Worm (Caenorhabditis elegans): Measurements from ENCODE around the gene aptf-1.

aptf-1 gene

DNA sequence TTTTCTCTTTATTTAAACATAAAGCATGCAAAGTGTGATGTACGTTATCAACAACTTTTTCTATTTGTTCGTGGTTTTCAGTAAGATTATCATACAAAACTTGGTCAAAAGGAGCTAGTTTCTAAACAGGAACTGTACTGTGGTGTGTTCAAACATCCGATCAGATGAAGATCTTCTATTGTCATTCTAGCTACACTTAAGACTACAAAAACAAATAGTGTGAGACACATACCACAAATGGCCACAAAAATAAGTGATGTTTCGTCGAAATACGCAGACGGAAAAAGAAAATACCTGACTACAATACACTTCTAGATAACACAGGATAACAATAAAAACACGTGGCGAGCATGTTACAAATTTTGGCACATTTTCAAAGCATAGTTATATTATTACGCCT, 6.1 kb upstream of the aptf-1 start (continued):
- no peak for TF ChIP-seq unc-39 (tag; optimal IDR thresholded peaks at IDR 0.05)
- TF ChIP-seq F44E2.7 (GFP tag; IDR thresholded peaks at IDR 0.05) = no peak
- TF ChIP-seq egl-27 (tag; optimal IDR thresholded peaks at IDR 0.05) = no peak
- no peak for TF ChIP-seq mdt-29 (GFP tag; IDR thresholded peaks at IDR 0.05)
- no peak for TF ChIP-seq aha-1 (tag)
- TF ChIP-seq ctbp-1 (GFP tag; IDR thresholded peaks at IDR 0.05) = no peak
- no peak for TF ChIP-seq ceh-44 (GFP tag; IDR thresholded peaks at IDR 0.05)
- no peak for TF ChIP-seq F49E8.2 (tag; optimal IDR thresholded peaks at IDR 0.05; ENCODE audit: borderline replicate concordance)
- no peak for TF ChIP-seq dmd-9 (GFP tag; IDR thresholded peaks at IDR 0.05)
- no peak for TF ChIP-seq mxl-2 (GFP tag; conservative IDR thresholded peaks at IDR 0.05)
- no peak for TF ChIP-seq lsy-2 (tag; optimal IDR thresholded peaks at IDR 0.05)
- TF ChIP-seq arid-1 (GFP tag; conservative IDR thresholded peaks at IDR 0.05) = no peak
- TF ChIP-seq F37D6.2 (tag; optimal IDR thresholded peaks at IDR 0.05) = no peak
- no peak for TF ChIP-seq Y48G9A.11 (GFP tag; IDR thresholded peaks at IDR 0.05)
- TF ChIP-seq mxl-3 (GFP tag; optimal IDR thresholded peaks at IDR 0.05) = peak; percentile 69
- no peak for TF ChIP-seq jun-1 (tag; optimal IDR thresholded peaks at IDR 0.05)
- no peak for TF ChIP-seq lin-38 (GFP tag; IDR thresholded peaks at IDR 0.05)
- no peak for TF ChIP-seq ZK546.5 (tag; optimal IDR thresholded peaks at IDR 0.05)
- TF ChIP-seq pha-4 (GFP tag; IDR thresholded peaks at IDR 0.05) = no peak
- TF ChIP-seq pha-4 (tag; optimal IDR thresholded peaks at IDR 0.05) = no peak
- no peak for TF ChIP-seq attf-4 (tag; optimal IDR thresholded peaks at IDR 0.05)
- TF ChIP-seq ceh-20 (GFP tag; IDR thresholded peaks at IDR 0.05) = no peak
- no peak for TF ChIP-seq lin-15B (tag; optimal IDR thresholded peaks at IDR 0.05)
- TF ChIP-seq snpc-1.2 (GFP tag; IDR thresholded peaks at IDR 0.05) = no peak
- no peak for TF ChIP-seq php-3 (GFP tag; IDR thresholded peaks at IDR 0.05)
- no peak for TF ChIP-seq ceh-62 (tag; optimal IDR thresholded peaks at IDR 0.05)
- no peak for TF ChIP-seq nhr-42 (GFP tag; IDR thresholded peaks at IDR 0.05)
- TF ChIP-seq dpl-1 (GFP tag; optimal IDR thresholded peaks at IDR 0.05) = no peak
- TF ChIP-seq dmd-8 (GFP tag; IDR thresholded peaks at IDR 0.05) = no peak
- TF ChIP-seq lim-7 (GFP tag; IDR thresholded peaks at IDR 0.05) = no peak
- peak in 1 of 2 experiments; percentile 25 for TF ChIP-seq mdl-1 (tag; optimal IDR thresholded peaks at IDR 0.05)
- TF ChIP-seq saeg-2 (GFP tag; IDR thresholded peaks at IDR 0.05) = no peak
- TF ChIP-seq mep-1 (tag; optimal IDR thresholded peaks at IDR 0.05) = no peak
- TF ChIP-seq daf-19 (GFP tag; conservative IDR thresholded peaks at IDR 0.05) = no peak
- no peak for TF ChIP-seq zip-11 (GFP tag; IDR thresholded peaks at IDR 0.05)
- no peak for TF ChIP-seq daf-8 (GFP tag; IDR thresholded peaks at IDR 0.05)
- no peak for TF ChIP-seq nhr-237 (tag; optimal IDR thresholded peaks at IDR 0.05)
- TF ChIP-seq nhr-76 (tag; optimal IDR thresholded peaks at IDR 0.05) = no peak
- no peak for TF ChIP-seq unc-62 (GFP tag; optimal IDR thresholded peaks at IDR 0.05 in 1 of 2)
- TF ChIP-seq unc-62 (tag; optimal IDR thresholded peaks at IDR 0.05) = no peak
- TF ChIP-seq pqm-1 (tag; optimal IDR thresholded peaks at IDR 0.05) = peak; percentile 82
- no peak for TF ChIP-seq spr-1 (tag; optimal IDR thresholded peaks at IDR 0.05)
- TF ChIP-seq nhr-77 (tag; optimal IDR thresholded peaks at IDR 0.05) = no peak
- TF ChIP-seq dve-1 (tag; optimal IDR thresholded peaks at IDR 0.05; ENCODE audit: insufficient read depth) = peak; percentile 40

DNA sequence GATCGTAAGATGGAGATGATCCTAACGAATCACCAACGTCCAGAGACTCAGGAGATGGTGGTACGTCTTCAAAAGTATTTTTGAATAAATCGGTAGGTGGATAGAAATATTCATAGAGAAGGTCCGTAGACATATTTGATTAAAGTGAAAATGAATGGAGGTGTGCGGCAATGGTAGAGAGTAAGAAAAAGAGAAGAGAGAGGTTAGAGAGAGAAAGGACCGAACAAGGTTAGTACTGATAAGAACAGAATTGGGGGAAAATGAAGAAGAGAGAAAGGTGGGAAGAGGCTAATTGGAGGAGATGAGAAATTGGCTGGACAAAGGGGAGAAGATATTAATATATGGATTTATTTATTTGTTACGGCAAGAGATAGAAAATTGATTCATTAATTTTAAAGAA, 5.1 kb upstream of the aptf-1 start, which contains the start of gene nhr-22:
nhr-22 (minus strand) TSS at position 137 of the 400 bp plus-strand sequence.
- TF ChIP-seq pqm-1 (tag; optimal IDR thresholded peaks at IDR 0.05) (peak; percentile 28), nhr-102 (tag; optimal IDR thresholded peaks at IDR 0.05) (no peak), pha-4 (GFP tag; IDR thresholded peaks at IDR 0.05) (no peak), pha-4 (tag; optimal IDR thresholded peaks at IDR 0.05) (no peak), mxl-3 (GFP tag; optimal IDR thresholded peaks at IDR 0.05) (peak; percentile 54), nhr-10 (tag; optimal IDR thresholded peaks at IDR 0.05) (no peak), nhr-28 (tag; optimal IDR thresholded peaks at IDR 0.05) (peak; percentile 60), F10B5.3 (tag; optimal IDR thresholded peaks at IDR 0.05) (no peak), F26F4.8 (GFP tag; conservative IDR thresholded peaks at IDR 0.05) (no peak)
